Worm (Caenorhabditis elegans) whole organism, young adult: ENCODE measurements around the gene far-4.

Experiments
- Y53F4B.3 ChIP-seq: fragments of 200-800 bp; sonication (Bioruptor generic); IDR thresholded peaks from 2 replicates; pipeline ENCODE4 v1.3.6; 2022; ENCODE audit warnings: missing genetic modification reagents, missing genetic modification characterization, missing compliant biosample characterization
- ceh-58 ChIP-seq: fragments of 200-800 bp; sonication (Bioruptor generic); IDR thresholded peaks from 2 replicates; pipeline ENCODE4 v1.3.6; 2022; ENCODE audit warnings: missing genetic modification characterization, missing compliant biosample characterization
- dpl-1 ChIP-seq: fragments of 150-350 bp; optimal IDR thresholded peaks from 2 replicates; lab custom pipeline; 2014; ENCODE audit warnings: missing biosample characterization, missing genetic modification reagents, missing genetic modification characterization
- mel-28 ChIP-seq: sonication (generic microtip); optimal IDR thresholded peaks from 2 replicates; lab custom pipeline; 2016; ENCODE audit warnings: borderline replicate concordance, mild to moderate bottlenecking, missing genetic modification characterization, missing compliant biosample characterization
- nfya-1 ChIP-seq: sonication (generic microtip); optimal IDR thresholded peaks from 2 replicates; lab custom pipeline; 2017; ENCODE audit warnings: antibody characterized with exemption, missing compliant biosample characterization, missing genetic modification characterization, borderline replicate concordance; ENCODE audit not compliant: insufficient read depth
- rcor-1 ChIP-seq: fragments of 200-800 bp; sonication (Bioruptor generic); IDR thresholded peaks from 2 replicates; pipeline ENCODE4 v1.3.6; 2022; ENCODE audit warnings: missing genetic modification reagents, missing genetic modification characterization, missing compliant biosample characterization
- snpc-4 ChIP-seq, 5 experiments: fragments of 150-350 bp in 1 of 5; sonication (generic microtip) in 4 of 5; optimal IDR thresholded peaks; 2 replicates each; lab custom pipeline; 2014 to 2018; ENCODE audit warnings: missing genetic modification characterization in 5 of 5, missing biosample characterization in 3 of 5, antibody characterized with exemption in 2 of 5, mild to moderate bottlenecking in 2 of 5, missing compliant biosample characterization in 2 of 5, missing genotype in 2 of 5, moderate library complexity in 2 of 5, missing genetic modification reagents in 1 of 5
- tbp1 ChIP-seq: fragments of 200-800 bp; sonication (Bioruptor generic); optimal IDR thresholded peaks from 2 replicates; lab custom pipeline; 2018; ENCODE audit warnings: mild to moderate bottlenecking, missing genetic modification characterization, missing compliant biosample characterization
- ztf-28 ChIP-seq: fragments of 200-800 bp; sonication (Bioruptor generic); IDR thresholded peaks from 2 replicates; pipeline ENCODE4 v1.3.6; 2022; ENCODE audit warnings: missing genetic modification reagents, missing genetic modification characterization, missing compliant biosample characterization

DNA sequence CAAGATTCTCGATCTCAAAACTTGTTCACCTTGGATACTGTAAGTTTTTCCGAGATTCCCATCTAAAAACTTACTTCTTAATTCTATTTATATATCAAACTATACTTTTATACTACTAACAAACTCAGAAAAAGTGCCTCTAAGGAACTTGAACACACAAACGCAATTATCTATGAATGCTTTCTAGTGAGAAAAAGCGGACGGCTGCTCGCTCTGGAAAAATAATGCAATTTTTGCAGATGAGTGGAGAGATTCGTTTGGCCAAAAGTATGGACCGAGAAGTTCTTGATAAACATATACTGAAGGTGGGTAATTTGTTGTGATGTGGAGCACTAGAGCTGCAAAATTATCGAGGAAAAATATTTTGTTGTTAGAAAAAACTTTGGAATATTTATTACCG is 20.6 kb upstream of the far-4 start:
- TF ChIP-seq dpl-1 (GFP tag; lab: Kevin White, UChicago) (no peak), ztf-28 (GFP tag; lab: Robert Waterston, UW) (no peak), Y53F4B.3 (GFP tag; lab: Robert Waterston, UW) (no peak), tbp1 (GFP tag; lab: Kevin White, UChicago) (no peak), mel-28 (tag; lab: Kevin White, UChicago) (no peak), rcor-1 (GFP tag; lab: Robert Waterston, UW) (no peak), snpc-4 (GFP tag; optimal IDR thresholded peaks at IDR 0.05; lab: Kevin White, UChicago) (no peak), snpc-4 (tag; optimal IDR thresholded peaks at IDR 0.05; lab: Kevin White, UChicago) (no peak), nfya-1 (tag; lab: Kevin White, UChicago) (no peak), ceh-58 (GFP tag; lab: Robert Waterston, UW) (no peak)
